In genomic region chrX:18239301-18239700, dm6 we compare ENCODE assay signal across 1 fruit fly cellular context.
TF ChIP-seq lines count a peak whose summit lies in the region.

No protein-coding gene starts in this region.

TF ChIP-seq in whole organism, embryonic, 481 proteins besides CTCF, POLR2A, EP300 and RAD21 (continued from another document):
- TF ChIP-seq Nf-YB (GFP tag; optimal IDR thresholded peaks at IDR 0.05; lab: Kevin White, UChicago) (no peak), pfk (GFP tag; optimal IDR thresholded peaks at IDR 0.05; lab: Kevin White, UChicago) (no peak), her (GFP tag; optimal IDR thresholded peaks at IDR 0.05; lab: Kevin White, UChicago) (no peak), lbe (GFP tag; optimal IDR thresholded peaks at IDR 0.05; lab: Kevin White, UChicago) (no peak), CG9437 (GFP tag; optimal IDR thresholded peaks at IDR 0.05; lab: Kevin White, UChicago) (no peak), sob (GFP tag; IDR thresholded peaks at IDR 0.05; lab: Robert Waterston, UW) (no peak), Fer1 (GFP tag; optimal IDR thresholded peaks at IDR 0.05; lab: Kevin White, UChicago) (no peak), CG30020 (tag; optimal IDR thresholded peaks at IDR 0.05; lab: Kevin White, UChicago) (no peak), eyg (GFP tag; optimal IDR thresholded peaks at IDR 0.05; lab: Kevin White, UChicago) (no peak), CkIIα-i1 (GFP tag; IDR thresholded peaks at IDR 0.05; lab: Robert Waterston, UW) (no peak), H2.0 (GFP tag; IDR thresholded peaks at IDR 0.05; lab: Robert Waterston, UW) (no peak), ttk (GFP tag; IDR thresholded peaks at IDR 0.05; lab: Robert Waterston, UW) (no peak; the same call in 1 of the 2 replicates), ind (GFP tag; optimal IDR thresholded peaks at IDR 0.05; lab: Kevin White, UChicago) (no peak), Hr51 (GFP tag; optimal IDR thresholded peaks at IDR 0.05; lab: Kevin White, UChicago) (no peak), Dip3 (GFP tag; optimal IDR thresholded peaks at IDR 0.05; lab: Kevin White, UChicago) (no peak), Gug (GFP tag; IDR thresholded peaks at IDR 0.05; lab: Robert Waterston, UW) (peak; percentile 42; the same call in 1 of the 4 replicates), CG9215 (GFP tag; IDR thresholded peaks at IDR 0.05; lab: Robert Waterston, UW) (no peak), vvl (GFP tag; IDR thresholded peaks at IDR 0.05; lab: Robert Waterston, UW) (no peak), Rx (GFP tag; IDR thresholded peaks at IDR 0.05; lab: Robert Waterston, UW) (peak; percentile 38; the same call in 1 of the 2 replicates), toy (GFP tag; IDR thresholded peaks at IDR 0.05; lab: Robert Waterston, UW) (no peak), Hr3 (GFP tag; optimal IDR thresholded peaks at IDR 0.05; lab: Kevin White, UChicago) (no peak), CG1529 (GFP tag; optimal IDR thresholded peaks at IDR 0.05; lab: Kevin White, UChicago) (no peak), ERR (GFP tag; optimal IDR thresholded peaks at IDR 0.05; lab: Kevin White, UChicago) (no peak), B-H2 (GFP tag; optimal IDR thresholded peaks at IDR 0.05; lab: Kevin White, UChicago) (no peak), Camta (GFP tag; optimal IDR thresholded peaks at IDR 0.05; lab: Kevin White, UChicago) (peak; percentile 14), D19A (tag; optimal IDR thresholded peaks at IDR 0.05; lab: Kevin White, UChicago) (no peak), CG3407 (GFP tag; optimal IDR thresholded peaks at IDR 0.05; lab: Kevin White, UChicago) (no peak), CG12942 (GFP tag; optimal IDR thresholded peaks at IDR 0.05; lab: Kevin White, UChicago) (no peak), CG10462 (GFP tag; optimal IDR thresholded peaks at IDR 0.05; lab: Kevin White, UChicago) (no peak), CG5245 (GFP tag; optimal IDR thresholded peaks at IDR 0.05; lab: Kevin White, UChicago) (no peak), D (optimal IDR thresholded peaks at IDR 0.05; lab: Kevin White, UChicago) (no peak), D (GFP tag; optimal IDR thresholded peaks at IDR 0.05; lab: Kevin White, UChicago) (no peak), CG12391 (tag; optimal IDR thresholded peaks at IDR 0.05; lab: Kevin White, UChicago) (no peak), CG4404 (GFP tag; IDR thresholded peaks at IDR 0.05; lab: Robert Waterston, UW) (no peak), ato (GFP tag; IDR thresholded peaks at IDR 0.05; lab: Robert Waterston, UW; ENCODE audit: partially characterized antibody) (no peak), CG4820 (GFP tag; optimal IDR thresholded peaks at IDR 0.05; lab: Kevin White, UChicago) (no peak), pho (GFP tag; optimal IDR thresholded peaks at IDR 0.05; lab: Kevin White, UChicago) (no peak), lov (optimal IDR thresholded peaks at IDR 0.05; lab: Kevin White, UChicago) (no peak), lov (GFP tag; IDR thresholded peaks at IDR 0.05; lab: Robert Waterston, UW) (no peak), tup (GFP tag; optimal IDR thresholded peaks at IDR 0.05; lab: Kevin White, UChicago) (no peak), CG17568 (GFP tag; optimal IDR thresholded peaks at IDR 0.05; lab: Kevin White, UChicago) (no peak), Deaf1 (tag; optimal IDR thresholded peaks at IDR 0.05; lab: Kevin White, UChicago) (peak; percentile 0), CG13624 (GFP tag; optimal IDR thresholded peaks at IDR 0.05; lab: Kevin White, UChicago) (no peak), Blimp-1 (GFP tag; optimal IDR thresholded peaks at IDR 0.05; lab: Kevin White, UChicago) (peak; percentile 5), Oaz (GFP tag; IDR thresholded peaks at IDR 0.05; lab: Robert Waterston, UW) (no peak), C15 (GFP tag; IDR thresholded peaks at IDR 0.05; lab: Robert Waterston, UW) (no peak), CG9797 (GFP tag; optimal IDR thresholded peaks at IDR 0.05; lab: Kevin White, UChicago) (no peak), pan (optimal IDR thresholded peaks at IDR 0.05; lab: Kevin White, UChicago) (no peak), pan (GFP tag; optimal IDR thresholded peaks at IDR 0.05 in 1 of 2, IDR thresholded peaks at IDR 0.05 in 1 of 2) (peak in 1 of 2 experiments; percentile 19), Nf-YA (GFP tag; IDR thresholded peaks at IDR 0.05; lab: Robert Waterston, UW) (no peak), CG11398 (GFP tag; optimal IDR thresholded peaks at IDR 0.05; lab: Kevin White, UChicago) (no peak), CG14014 (GFP tag; IDR thresholded peaks at IDR 0.05; lab: Robert Waterston, UW) (0 out of 2 replicates have a peak, but pooled peaks have one; percentile 17), Dad (GFP tag; optimal IDR thresholded peaks at IDR 0.05; lab: Kevin White, UChicago) (peak; percentile 1), Ets97D (GFP tag; optimal IDR thresholded peaks at IDR 0.05; lab: Kevin White, UChicago) (peak; percentile 53), h (optimal IDR thresholded peaks at IDR 0.05; lab: Kevin White, UChicago) (no peak), CG17361 (GFP tag; IDR thresholded peaks at IDR 0.05; lab: Robert Waterston, UW) (no peak), gro (GFP tag; optimal IDR thresholded peaks at IDR 0.05; lab: Kevin White, UChicago) (no peak), Dll (GFP tag; IDR thresholded peaks at IDR 0.05; lab: Robert Waterston, UW; ENCODE audit: partially characterized antibody) (no peak), exex (tag; optimal IDR thresholded peaks at IDR 0.05; lab: Kevin White, UChicago) (no peak), CG7963 (GFP tag; IDR thresholded peaks at IDR 0.05; lab: Robert Waterston, UW; ENCODE audit: partially characterized antibody) (no peak), CG1602 (GFP tag; optimal IDR thresholded peaks at IDR 0.05; lab: Kevin White, UChicago) (no peak), B-H1 (GFP tag; IDR thresholded peaks at IDR 0.05; lab: Robert Waterston, UW) (no peak), Aef1 (GFP tag; IDR thresholded peaks at IDR 0.05; lab: Robert Waterston, UW) (0 out of 3 replicates have a peak, but pooled peaks have one; percentile 19), onecut (GFP tag; IDR thresholded peaks at IDR 0.05; lab: Robert Waterston, UW) (no peak), sr (GFP tag; IDR thresholded peaks at IDR 0.05; lab: Robert Waterston, UW) (no peak), CG8089 (GFP tag; optimal IDR thresholded peaks at IDR 0.05; lab: Kevin White, UChicago) (peak; percentile 57), Ravus (GFP tag; IDR thresholded peaks at IDR 0.05; lab: Robert Waterston, UW) (no peak), fu2 (GFP tag; optimal IDR thresholded peaks at IDR 0.05; lab: Kevin White, UChicago) (no peak), unc-4 (GFP tag; IDR thresholded peaks at IDR 0.05; lab: Robert Waterston, UW; ENCODE audit: partially characterized antibody) (no peak), CG12744 (GFP tag; optimal IDR thresholded peaks at IDR 0.05; lab: Kevin White, UChicago) (peak; percentile 72), CG8290 (GFP tag; optimal IDR thresholded peaks at IDR 0.05; lab: Kevin White, UChicago) (peak; percentile 66), CG8290 (tag; optimal IDR thresholded peaks at IDR 0.05; lab: Kevin White, UChicago) (peak in 1 of 2 experiments; percentile 81), z (GFP tag; IDR thresholded peaks at IDR 0.05; lab: Robert Waterston, UW) (no peak), CG11093 (GFP tag; IDR thresholded peaks at IDR 0.05; lab: Robert Waterston, UW) (no peak), CG12299 (tag; optimal IDR thresholded peaks at IDR 0.05; lab: Kevin White, UChicago) (no peak), CG4282 (GFP tag; optimal IDR thresholded peaks at IDR 0.05; lab: Kevin White, UChicago) (no peak), CG16779 (GFP tag; IDR thresholded peaks at IDR 0.05; lab: Robert Waterston, UW) (0 out of 2 replicates have a peak, but pooled peaks have one; percentile 24), lola (GFP tag; optimal IDR thresholded peaks at IDR 0.05; lab: Kevin White, UChicago) (no peak), Hmx (GFP tag; optimal IDR thresholded peaks at IDR 0.05; lab: Kevin White, UChicago) (no peak), CG1792 (GFP tag; optimal IDR thresholded peaks at IDR 0.05; lab: Kevin White, UChicago) (peak; percentile 8), Hsf (GFP tag; optimal IDR thresholded peaks at IDR 0.05; lab: Kevin White, UChicago) (peak; percentile 35), CG34376 (GFP tag; optimal IDR thresholded peaks at IDR 0.05; lab: Kevin White, UChicago) (no peak), CG32767 (GFP tag; IDR thresholded peaks at IDR 0.05; lab: Robert Waterston, UW) (no peak), Taf1 (GFP tag; IDR thresholded peaks at IDR 0.05; lab: Robert Waterston, UW) (no peak), CG5180 (GFP tag; optimal IDR thresholded peaks at IDR 0.05; lab: Kevin White, UChicago) (no peak), Poxn (GFP tag; IDR thresholded peaks at IDR 0.05; lab: Robert Waterston, UW) (no peak), wor (GFP tag; IDR thresholded peaks at IDR 0.05; lab: Robert Waterston, UW) (no peak), Hr78 (GFP tag; optimal IDR thresholded peaks at IDR 0.05; lab: Kevin White, UChicago) (no peak), CrebB (tag; optimal IDR thresholded peaks at IDR 0.05; lab: Kevin White, UChicago) (no peak), CG7745 (tag; optimal IDR thresholded peaks at IDR 0.05; lab: Kevin White, UChicago) (no peak), Meics (GFP tag; optimal IDR thresholded peaks at IDR 0.05; lab: Kevin White, UChicago) (no peak), gcm2 (GFP tag; optimal IDR thresholded peaks at IDR 0.05; lab: Kevin White, UChicago) (no peak), Dbx (GFP tag; IDR thresholded peaks at IDR 0.05; lab: Robert Waterston, UW) (peak; percentile 47; the same call in 1 of the 3 replicates), nom (GFP tag; optimal IDR thresholded peaks at IDR 0.05; lab: Kevin White, UChicago) (no peak), grau (tag; optimal IDR thresholded peaks at IDR 0.05; lab: Kevin White, UChicago) (peak; percentile 6), CG7987 (GFP tag; optimal IDR thresholded peaks at IDR 0.05; lab: Kevin White, UChicago) (no peak), CG31441 (GFP tag; IDR thresholded peaks at IDR 0.05; lab: Robert Waterston, UW) (no peak), CG1603 (tag; optimal IDR thresholded peaks at IDR 0.05; lab: Kevin White, UChicago) (peak; percentile 58), lmd (GFP tag; IDR thresholded peaks at IDR 0.05; lab: Robert Waterston, UW) (no peak), CG17912 (GFP tag; optimal IDR thresholded peaks at IDR 0.05; lab: Kevin White, UChicago) (no peak), bab2 (GFP tag; optimal IDR thresholded peaks at IDR 0.05; lab: Kevin White, UChicago) (peak; percentile 43), ase (GFP tag; IDR thresholded peaks at IDR 0.05; lab: Robert Waterston, UW) (peak; percentile 56; the same call in 1 of the 3 replicates), kah (GFP tag; optimal IDR thresholded peaks at IDR 0.05; lab: Kevin White, UChicago) (no peak), CG8924 (tag; optimal IDR thresholded peaks at IDR 0.05; lab: Kevin White, UChicago) (no peak), Chrac-16 (GFP tag; optimal IDR thresholded peaks at IDR 0.05; lab: Kevin White, UChicago) (peak; percentile 32), Usf (GFP tag; optimal IDR thresholded peaks at IDR 0.05; lab: Kevin White, UChicago) (no peak), gfzf (GFP tag; optimal IDR thresholded peaks at IDR 0.05; lab: Kevin White, UChicago) (no peak), CG3838 (GFP tag; optimal IDR thresholded peaks at IDR 0.05; lab: Kevin White, UChicago) (no peak), nmo (GFP tag; optimal IDR thresholded peaks at IDR 0.05; lab: Kevin White, UChicago) (peak; percentile 18), fd64A (GFP tag; optimal IDR thresholded peaks at IDR 0.05; lab: Kevin White, UChicago) (no peak), CG2116 (GFP tag; optimal IDR thresholded peaks at IDR 0.05; lab: Kevin White, UChicago) (no peak), CG17328 (GFP tag; IDR thresholded peaks at IDR 0.05; lab: Robert Waterston, UW) (no peak), BEAF-32 (GFP tag; optimal IDR thresholded peaks at IDR 0.05; lab: Kevin White, UChicago) (no peak), Xbp1 (GFP tag; optimal IDR thresholded peaks at IDR 0.05; lab: Kevin White, UChicago) (peak; percentile 44), CG8359 (GFP tag; optimal IDR thresholded peaks at IDR 0.05; lab: Kevin White, UChicago; ENCODE audit: borderline replicate concordance) (no peak), CG12219 (GFP tag; optimal IDR thresholded peaks at IDR 0.05; lab: Kevin White, UChicago) (no peak), sqz (GFP tag; optimal IDR thresholded peaks at IDR 0.05; lab: Kevin White, UChicago) (no peak), CG30431 (GFP tag; optimal IDR thresholded peaks at IDR 0.05; lab: Kevin White, UChicago) (peak; percentile 8), Oli (tag; optimal IDR thresholded peaks at IDR 0.05; lab: Kevin White, UChicago) (no peak), jigr1 (GFP tag; IDR thresholded peaks at IDR 0.05; lab: Robert Waterston, UW) (no peak), CG15269 (tag; optimal IDR thresholded peaks at IDR 0.05; lab: Kevin White, UChicago) (no peak), pum (GFP tag; optimal IDR thresholded peaks at IDR 0.05; lab: Kevin White, UChicago) (peak; percentile 30), aop (GFP tag; IDR thresholded peaks at IDR 0.05; lab: Robert Waterston, UW) (no peak), CG2129 (GFP tag; IDR thresholded peaks at IDR 0.05; lab: Robert Waterston, UW; ENCODE audit: partially characterized antibody) (no peak), nerfin-2 (GFP tag; IDR thresholded peaks at IDR 0.05; lab: Robert Waterston, UW; ENCODE audit: partially characterized antibody) (no peak)
